Worm (Caenorhabditis elegans): ENCODE measurements around the gene K03A1.4.
A peak's percentile ranks its signal among the peaks of the same experiment; 100 is the strongest.

K03A1.4 gene

ce11 chrX:7328065-7328564 is 29.6 kb upstream of the K03A1.4 start:
- TF ChIP-seq unc-62 (GFP tag; optimal IDR thresholded peaks at IDR 0.05 in 1 of 2) (peak in 1 of 2 experiments; percentile 10), unc-62 (tag; optimal IDR thresholded peaks at IDR 0.05) (no peak), nhr-102 (tag; optimal IDR thresholded peaks at IDR 0.05) (no peak), dmd-6 (GFP tag; IDR thresholded peaks at IDR 0.05) (0 out of 2 replicates have a peak, but pooled peaks have one; percentile 7)

- TF ChIP-seq aha-1 (tag) (peak; percentile 89), set-16 (GFP tag; IDR thresholded peaks at IDR 0.05) (peak; percentile 38; the same call in 1 of the 2 replicates), T20F7.1 (GFP tag; optimal IDR thresholded peaks at IDR 0.05) (no peak), mep-1 (tag; optimal IDR thresholded peaks at IDR 0.05) (peak; percentile 37), hmg-1.1 (GFP tag; IDR thresholded peaks at IDR 0.05) (peak; percentile 40; the same call in 1 of the 2 replicates), nhr-102 (tag; optimal IDR thresholded peaks at IDR 0.05) (no peak), fkh-10 (GFP tag; optimal IDR thresholded peaks at IDR 0.05) (peak; percentile 3), unc-62 (GFP tag; optimal IDR thresholded peaks at IDR 0.05 in 1 of 2) (peak in 1 of 2 experiments; percentile 85), unc-62 (tag; optimal IDR thresholded peaks at IDR 0.05) (no peak)
Observed at ce11 chrX:7326967-7327651, 28.6 kb upstream of the K03A1.4 start, which contains the start of gene sng-1. Gene sng-1 (plus strand): TSS chrX:7327601.

ce11 chrX:7323604-7324003 is 25.1 kb upstream of the K03A1.4 start:
- TF ChIP-seq sdz-12 (GFP tag; optimal IDR thresholded peaks at IDR 0.05) (peak; percentile 36), mxl-2 (GFP tag; conservative IDR thresholded peaks at IDR 0.05) (peak; percentile 61; the same call in 1 of the 2 replicates), hlh-11 (tag; optimal IDR thresholded peaks at IDR 0.05) (peak; percentile 50), nhr-102 (tag; optimal IDR thresholded peaks at IDR 0.05) (peak; percentile 67), nhr-111 (GFP tag; optimal IDR thresholded peaks at IDR 0.05) (peak; percentile 72), Y105C5A.15 (GFP tag; IDR thresholded peaks at IDR 0.05) (peak; percentile 82; the same call in 1 of the 2 replicates), F10B5.3 (tag; optimal IDR thresholded peaks at IDR 0.05) (peak; percentile 3), nhr-41 (GFP tag; IDR thresholded peaks at IDR 0.05) (peak; percentile 39; the same call in 1 of the 2 replicates), gei-8 (GFP tag; optimal IDR thresholded peaks at IDR 0.05) (peak; percentile 25), daf-16 (GFP tag; optimal IDR thresholded peaks at IDR 0.05) (peak in 1 of 2 experiments; percentile 83), daf-16 (tag; optimal IDR thresholded peaks at IDR 0.05) (peak; percentile 71), lin-13 (GFP tag; optimal IDR thresholded peaks at IDR 0.05) (peak; percentile 22), lin-38 (GFP tag; IDR thresholded peaks at IDR 0.05) (peak; percentile 69), ZK546.5 (tag; optimal IDR thresholded peaks at IDR 0.05) (no peak), nhr-25 (tag; optimal IDR thresholded peaks at IDR 0.05; ENCODE audit: borderline replicate concordance, insufficient read depth) (no peak), nhr-48 (tag; optimal IDR thresholded peaks at IDR 0.05) (peak; percentile 70), arid-1 (GFP tag; conservative IDR thresholded peaks at IDR 0.05) (peak; percentile 77), dve-1 (tag; optimal IDR thresholded peaks at IDR 0.05; ENCODE audit: insufficient read depth) (peak; percentile 48), lsy-2 (tag; optimal IDR thresholded peaks at IDR 0.05) (peak in 1 of 2 experiments; percentile 6), spr-1 (tag; optimal IDR thresholded peaks at IDR 0.05) (peak; percentile 42), dmd-8 (GFP tag; IDR thresholded peaks at IDR 0.05) (peak; percentile 87), rbr-2 (tag; optimal IDR thresholded peaks at IDR 0.05) (peak; percentile 42), snpc-1.2 (GFP tag; IDR thresholded peaks at IDR 0.05) (peak; percentile 86), D1046.2 (GFP tag; IDR thresholded peaks at IDR 0.05) (peak; percentile 64; the same call in 1 of the 2 replicates), zip-2 (tag; optimal IDR thresholded peaks at IDR 0.05) (peak; percentile 2), mes-2 (tag; optimal IDR thresholded peaks at IDR 0.05; ENCODE audit: poor library complexity, severe bottlenecking) (peak; percentile 42), T26A8.4 (GFP tag; IDR thresholded peaks at IDR 0.05) (peak; percentile 77), zip-11 (GFP tag; IDR thresholded peaks at IDR 0.05) (0 out of 2 replicates have a peak, but pooled peaks have one; percentile 63), lin-29 (GFP tag; IDR thresholded peaks at IDR 0.05) (no peak), vab-7 (GFP tag; IDR thresholded peaks at IDR 0.05) (peak; percentile 59), unc-62 (GFP tag; optimal IDR thresholded peaks at IDR 0.05 in 1 of 2) (no peak), unc-62 (tag; optimal IDR thresholded peaks at IDR 0.05) (no peak), ctbp-1 (GFP tag; IDR thresholded peaks at IDR 0.05) (peak; percentile 62), nhr-11 (tag; optimal IDR thresholded peaks at IDR 0.05) (no peak), Y48G9A.11 (GFP tag; IDR thresholded peaks at IDR 0.05) (no peak), cey-2 (tag; optimal IDR thresholded peaks at IDR 0.05; ENCODE audit: borderline replicate concordance, insufficient read depth) (no peak), Y75B8A.6 (GFP tag; IDR thresholded peaks at IDR 0.05) (0 out of 2 replicates have a peak, but pooled peaks have one; percentile 58)
